Worm (Caenorhabditis elegans): ENCODE measurements around the gene ugt-22.

ce11 chrIV:13591645-13592044 lies 47.4 kb upstream of the ugt-22 start, which contains the start of gene tsp-5:
- no peak for TF ChIP-seq ama-1 (optimal IDR thresholded peaks at IDR 0.05)
- no peak for TF ChIP-seq snpc-4 (tag; optimal IDR thresholded peaks at IDR 0.05)
- TF ChIP-seq ceh-82 (tag; optimal IDR thresholded peaks at IDR 0.05): no peak
- no peak for TF ChIP-seq aly-2 (tag; optimal IDR thresholded peaks at IDR 0.05)

Data from whole organism, L2 larva.